Worm (Caenorhabditis elegans) whole organism, early embryonic: ENCODE results near the gene gcy-32.

Experiments used
- ets-7 ChIP-seq: sonication (generic microtip); optimal IDR thresholded peaks from 2 replicates; lab custom pipeline; 2016; ENCODE audit warnings: missing genotype, missing genetic modification characterization, missing compliant biosample characterization
- hnd-1 ChIP-seq: sonication (generic microtip); optimal IDR thresholded peaks from 2 replicates; lab custom pipeline; 2016; ENCODE audit warnings: missing genetic modification characterization, missing compliant biosample characterization

- TF ChIP-seq ets-7 (tag; lab: Kevin White, UChicago) (no peak), hnd-1 (tag; lab: Kevin White, UChicago) (no peak)
Observed at ce11 chrV:13920730-13921129, 5.4 kb upstream of the gcy-32 start, which contains the start of gene srx-42.
